Fruit fly (Drosophila melanogaster) whole organism, embryonic: ENCODE results near the gene SdhC.
A peak's percentile ranks its signal among the peaks of the same experiment; 100 is the strongest.

Source experiments
- Ada2b ChIP-seq: fragments of 200-800 bp; sonication (Bioruptor generic); IDR thresholded peaks from 2 replicates; pipeline ENCODE4 v1.3.6; 2022; ENCODE audit warnings: missing biosample characterization, missing genetic modification characterization
- Asciz ChIP-seq: fragments of 200-800 bp; sonication (Bioruptor generic); optimal IDR thresholded peaks from 2 replicates; lab custom pipeline; 2017; ENCODE audit warnings: missing biosample characterization, mild to moderate bottlenecking, missing genetic modification characterization, missing genetic modification reagents
- Atf-2 ChIP-seq: fragments of 200-800 bp; sonication (Bioruptor generic); optimal IDR thresholded peaks from 2 replicates; lab custom pipeline; 2016; ENCODE audit warnings: missing biosample characterization, missing genetic modification characterization
- CG10267 ChIP-seq: fragments of 200-800 bp; sonication (Bioruptor generic); optimal IDR thresholded peaks from 2 replicates; lab custom pipeline; 2018; ENCODE audit warnings: missing biosample characterization, mild to moderate bottlenecking, missing genetic modification characterization, moderate library complexity
- CG11696 ChIP-seq: fragments of 200-800 bp; sonication (Bioruptor generic); IDR thresholded peaks from 2 replicates; pipeline ENCODE4 v1.3.6; 2022; ENCODE audit warnings: missing biosample characterization, missing genetic modification characterization
- CG12236 ChIP-seq: fragments of 200-800 bp; sonication (Bioruptor generic); optimal IDR thresholded peaks from 2 replicates; lab custom pipeline; 2016; ENCODE audit warnings: missing biosample characterization, missing genetic modification characterization
- CG13123 ChIP-seq: fragments of 200-800 bp; sonication (Bioruptor generic); optimal IDR thresholded peaks from 2 replicates; lab custom pipeline; 2016; ENCODE audit warnings: missing biosample characterization, missing genetic modification characterization
- CG13424 ChIP-seq: fragments of 200-800 bp; sonication (Bioruptor generic); optimal IDR thresholded peaks from 2 replicates; lab custom pipeline; 2019; ENCODE audit warnings: missing biosample characterization, mild to moderate bottlenecking, missing genetic modification characterization, moderate library complexity
- CG13894 ChIP-seq: fragments of 200-800 bp; sonication (Bioruptor generic); optimal IDR thresholded peaks from 3 replicates; lab custom pipeline; 2018; ENCODE audit warnings: missing biosample characterization, mild to moderate bottlenecking, missing genetic modification characterization, moderate library complexity
- CG14710 ChIP-seq: fragments of 200-800 bp; sonication (Bioruptor generic); optimal IDR thresholded peaks from 3 replicates; lab custom pipeline; 2019; ENCODE audit warnings: missing biosample characterization, mild to moderate bottlenecking, missing genetic modification characterization, moderate library complexity
- CG15269 ChIP-seq: fragments of 200-800 bp; sonication (Bioruptor generic); optimal IDR thresholded peaks from 2 replicates; lab custom pipeline; 2018; ENCODE audit warnings: missing biosample characterization, mild to moderate bottlenecking, missing genetic modification characterization, moderate library complexity
- CG1602 ChIP-seq: fragments of 200-800 bp; sonication (Bioruptor generic); optimal IDR thresholded peaks from 3 replicates; lab custom pipeline; 2016; ENCODE audit warnings: missing biosample characterization, missing genetic modification characterization
- CG17912 ChIP-seq: fragments of 200-800 bp; sonication (Bioruptor generic); optimal IDR thresholded peaks from 2 replicates; lab custom pipeline; 2018; ENCODE audit warnings: missing biosample characterization, mild to moderate bottlenecking, missing genetic modification characterization
- CG2199 ChIP-seq: fragments of 200-800 bp; sonication (Bioruptor generic); IDR thresholded peaks from 3 replicates; pipeline ENCODE4 v1.3.6; 2022; ENCODE audit warnings: missing biosample characterization, missing genetic modification characterization
- CG3163 ChIP-seq: fragments of 200-800 bp; sonication (Bioruptor generic); optimal IDR thresholded peaks from 3 replicates; lab custom pipeline; 2016; ENCODE audit warnings: missing biosample characterization, missing genetic modification characterization
- CG3995 ChIP-seq: fragments of 200-800 bp; sonication (Bioruptor generic); optimal IDR thresholded peaks from 3 replicates; lab custom pipeline; 2016; ENCODE audit warnings: missing biosample characterization, missing genetic modification characterization
- CG6854 ChIP-seq: fragments of 200-800 bp; sonication (Bioruptor generic); optimal IDR thresholded peaks from 3 replicates; lab custom pipeline; 2017; ENCODE audit warnings: missing biosample characterization, mild to moderate bottlenecking, missing genetic modification characterization
- CG8359 ChIP-seq: fragments of 200-800 bp; sonication (Bioruptor generic); optimal IDR thresholded peaks from 2 replicates; lab custom pipeline; 2017; ENCODE audit warnings: missing biosample characterization, mild to moderate bottlenecking, missing genetic modification characterization, borderline replicate concordance
- CG8924 ChIP-seq: fragments of 200-800 bp; optimal IDR thresholded peaks from 3 replicates; lab custom pipeline; 2019; ENCODE audit warnings: missing biosample characterization, mild to moderate bottlenecking, missing genetic modification characterization, moderate library complexity
- CG8944 ChIP-seq: fragments of 200-800 bp; sonication (Bioruptor generic); optimal IDR thresholded peaks from 3 replicates; lab custom pipeline; 2016; ENCODE audit warnings: missing biosample characterization, missing genetic modification characterization
- CG9932 ChIP-seq: fragments of 200-800 bp; sonication (Bioruptor generic); IDR thresholded peaks from 2 replicates; pipeline ENCODE4 v1.3.6; 2022; ENCODE audit warnings: missing biosample characterization, missing genetic modification characterization
- Camta ChIP-seq: fragments of 200-800 bp; sonication (Bioruptor generic); optimal IDR thresholded peaks from 2 replicates; lab custom pipeline; 2016; ENCODE audit warnings: missing biosample characterization, missing genetic modification characterization
- CrebB ChIP-seq: fragments of 200-800 bp; sonication (Bioruptor generic); optimal IDR thresholded peaks from 3 replicates; lab custom pipeline; 2018; ENCODE audit warnings: missing biosample characterization, mild to moderate bottlenecking, missing genetic modification characterization
- Dfd ChIP-seq, 2 experiments: fragments of >200 bp; optimal IDR thresholded peaks; 2 replicates each; lab custom pipeline; 2017; ENCODE audit warnings: missing biosample characterization in 2 of 2, missing genetic modification characterization in 2 of 2
- Dip2 ChIP-seq: fragments of 200-800 bp; sonication (Bioruptor generic); IDR thresholded peaks from 2 replicates; pipeline ENCODE4 v1.3.6; 2022; ENCODE audit warnings: missing biosample characterization, missing genetic modification characterization
- E2f2 ChIP-seq: fragments of 200-800 bp; sonication (Bioruptor generic); IDR thresholded peaks from 2 replicates; pipeline ENCODE4 v1.3.6; 2022; ENCODE audit warnings: missing biosample characterization, missing genetic modification characterization
- Eip74EF ChIP-seq, 2 experiments: fragments of 200-800 bp in 1 of 2; fragments of >200 bp in 1 of 2; sonication (Bioruptor generic) in 1 of 2; optimal IDR thresholded peaks; 2 replicates each; lab custom pipeline; 2017 to 2019; ENCODE audit warnings: missing biosample characterization in 2 of 2, missing genetic modification characterization in 2 of 2, mild to moderate bottlenecking in 1 of 2, moderate library complexity in 1 of 2
- Elba2 ChIP-seq: fragments of 200-800 bp; sonication (Bioruptor generic); optimal IDR thresholded peaks from 3 replicates; lab custom pipeline; 2016; ENCODE audit warnings: missing biosample characterization, missing genetic modification characterization
- Lim3 ChIP-seq: fragments of 200-800 bp; sonication (Bioruptor generic); IDR thresholded peaks from 2 replicates; pipeline ENCODE4 v1.3.6; 2022; ENCODE audit warnings: missing biosample characterization, missing genetic modification characterization
- Meics ChIP-seq: fragments of 200-800 bp; sonication (Bioruptor generic); optimal IDR thresholded peaks from 2 replicates; lab custom pipeline; 2017; ENCODE audit warnings: missing biosample characterization, mild to moderate bottlenecking, missing genetic modification characterization
- Mrtf ChIP-seq: fragments of 200-800 bp; sonication (Bioruptor generic); IDR thresholded peaks from 3 replicates; pipeline ENCODE4 v1.3.6; 2022; ENCODE audit warnings: missing biosample characterization, missing genetic modification characterization
- Myb ChIP-seq: fragments of 200-800 bp; sonication (Bioruptor generic); optimal IDR thresholded peaks from 2 replicates; lab custom pipeline; 2016; ENCODE audit warnings: missing biosample characterization, missing genetic modification characterization
- Nf-YC ChIP-seq: fragments of 200-800 bp; optimal IDR thresholded peaks from 3 replicates; lab custom pipeline; 2019; ENCODE audit warnings: missing biosample characterization, mild to moderate bottlenecking, missing genetic modification characterization, moderate library complexity
- Oaz ChIP-seq: fragments of 200-800 bp; sonication (Bioruptor generic); IDR thresholded peaks from 2 replicates; pipeline ENCODE4 v1.3.6; 2022; ENCODE audit warnings: missing biosample characterization, missing genetic modification characterization
- aop ChIP-seq: fragments of 200-800 bp; sonication (Bioruptor generic); IDR thresholded peaks from 2 replicates; pipeline ENCODE4 v1.3.6; 2022; ENCODE audit warnings: missing biosample characterization, missing genetic modification characterization
- crc ChIP-seq: fragments of 200-800 bp; sonication (Bioruptor generic); optimal IDR thresholded peaks from 2 replicates; lab custom pipeline; 2016; ENCODE audit warnings: missing biosample characterization, missing genetic modification characterization
- fd96Cb ChIP-seq: fragments of 200-800 bp; sonication (Bioruptor generic); optimal IDR thresholded peaks from 2 replicates; lab custom pipeline; 2018; ENCODE audit warnings: missing biosample characterization, mild to moderate bottlenecking, missing genetic modification characterization, moderate library complexity
- gcm ChIP-seq: fragments of 200-800 bp; sonication (Bioruptor generic); optimal IDR thresholded peaks from 2 replicates; lab custom pipeline; 2019; ENCODE audit warnings: missing biosample characterization, mild to moderate bottlenecking, missing genetic modification characterization, moderate library complexity
- gsb ChIP-seq: fragments of 200-800 bp; sonication (Bioruptor generic); IDR thresholded peaks from 2 replicates; pipeline ENCODE4 v1.3.6; 2022; ENCODE audit warnings: missing biosample characterization, missing genetic modification characterization
- jigr1 ChIP-seq: fragments of 200-800 bp; sonication (Bioruptor generic); IDR thresholded peaks from 3 replicates; pipeline ENCODE4 v1.3.6; 2022; ENCODE audit warnings: missing biosample characterization, missing genetic modification characterization
- jumu ChIP-seq: fragments of 200-800 bp; sonication (Bioruptor generic); optimal IDR thresholded peaks from 3 replicates; lab custom pipeline; 2016; ENCODE audit warnings: missing biosample characterization, missing genetic modification characterization
- kay ChIP-seq: fragments of 200-800 bp; sonication (Bioruptor generic); optimal IDR thresholded peaks from 2 replicates; lab custom pipeline; 2016; ENCODE audit warnings: missing biosample characterization, missing genetic modification characterization
- ken ChIP-seq: fragments of 200-800 bp; sonication (Bioruptor generic); IDR thresholded peaks from 3 replicates; pipeline ENCODE4 v1.3.6; 2022; ENCODE audit warnings: missing biosample characterization, missing genetic modification characterization
- knrl ChIP-seq: fragments of 200-800 bp; sonication (Bioruptor generic); IDR thresholded peaks from 3 replicates; pipeline ENCODE4 v1.3.6; 2022; ENCODE audit warnings: missing biosample characterization, missing genetic modification characterization; ENCODE audit not compliant: partially characterized antibody
- lmd ChIP-seq: fragments of 200-800 bp; sonication (Bioruptor generic); IDR thresholded peaks from 2 replicates; pipeline ENCODE4 v1.3.6; 2022; ENCODE audit warnings: missing biosample characterization, missing genetic modification characterization
- mirr ChIP-seq: fragments of 200-800 bp; sonication (Bioruptor generic); optimal IDR thresholded peaks from 3 replicates; lab custom pipeline; 2018; ENCODE audit warnings: missing biosample characterization, mild to moderate bottlenecking, missing genetic modification characterization
- oc ChIP-seq: fragments of 200-800 bp; sonication (Bioruptor generic); optimal IDR thresholded peaks from 2 replicates; lab custom pipeline; 2018; ENCODE audit warnings: missing biosample characterization, mild to moderate bottlenecking, missing genetic modification characterization, moderate library complexity
- onecut ChIP-seq: fragments of 200-800 bp; sonication (Bioruptor generic); IDR thresholded peaks from 2 replicates; pipeline ENCODE4 v1.3.6; 2022; ENCODE audit warnings: missing biosample characterization, missing genetic modification characterization
- salm ChIP-seq: fragments of 200-800 bp; sonication (Bioruptor generic); optimal IDR thresholded peaks from 2 replicates; lab custom pipeline; 2018; ENCODE audit warnings: missing biosample characterization, mild to moderate bottlenecking, missing genetic modification characterization
- sr ChIP-seq: fragments of 200-800 bp; sonication (Bioruptor generic); IDR thresholded peaks from 3 replicates; pipeline ENCODE4 v1.3.6; 2022; ENCODE audit warnings: missing biosample characterization, missing genetic modification characterization
- tgo ChIP-seq: fragments of 200-800 bp; sonication (Bioruptor generic); IDR thresholded peaks from 3 replicates; pipeline ENCODE4 v1.3.6; 2022; ENCODE audit warnings: missing biosample characterization, missing genetic modification characterization

The SdhC gene

dm6 chr3R:11243951-11244660, 34.5 kb upstream of the SdhC start, which contains the start of the genes CG17734 and CG5214 (continued):
- TF ChIP-seq jigr1 (GFP tag; lab: Robert Waterston, UW) (no peak), CG3995 (GFP tag; lab: Kevin White, UChicago) (peak; percentile 24), knrl (GFP tag; lab: Robert Waterston, UW) (no peak; the same call in none of the 3 replicates), salm (tag; lab: Kevin White, UChicago) (no peak), kay (GFP tag; lab: Kevin White, UChicago) (peak; percentile 21), gcm (no peak), CG2199 (no peak), onecut (GFP tag; lab: Robert Waterston, UW) (0 out of 2 replicates have a peak, but pooled peaks have one; percentile 13), CG3163 (GFP tag; lab: Kevin White, UChicago) (no peak), CG9932 (GFP tag; lab: Robert Waterston, UW) (no peak), Meics (GFP tag; lab: Kevin White, UChicago) (no peak), gsb (GFP tag; lab: Robert Waterston, UW) (no peak), CG14710 (tag; lab: Kevin White, UChicago) (no peak), CrebB (tag; lab: Kevin White, UChicago) (no peak), CG8359 (no peak), oc (tag; lab: Kevin White, UChicago) (no peak), aop (GFP tag; lab: Robert Waterston, UW) (no peak), lmd (GFP tag; lab: Robert Waterston, UW) (no peak), CG8944 (GFP tag; lab: Kevin White, UChicago) (no peak), crc (GFP tag; lab: Kevin White, UChicago) (no peak), CG17912 (GFP tag; lab: Kevin White, UChicago) (no peak), fd96Cb (tag; lab: Kevin White, UChicago) (no peak), CG15269 (tag; lab: Kevin White, UChicago) (no peak), Eip74EF (GFP tag; optimal IDR thresholded peaks at IDR 0.05; lab: Kevin White, UChicago) (no peak), Oaz (GFP tag; lab: Robert Waterston, UW) (no peak), CG13894 (tag; lab: Kevin White, UChicago) (no peak), Ada2b (GFP tag; lab: Robert Waterston, UW) (no peak), CG12236 (no peak), Myb (GFP tag; lab: Kevin White, UChicago) (peak; percentile 54), CG13123 (GFP tag; lab: Kevin White, UChicago) (peak; percentile 13), sr (GFP tag; lab: Robert Waterston, UW) (no peak), CG11696 (no peak), CG8924 (tag; lab: Kevin White, UChicago) (no peak), Atf-2 (GFP tag; lab: Kevin White, UChicago) (no peak), CG13424 (tag; lab: Kevin White, UChicago) (peak; percentile 28), Nf-YC (tag; lab: Kevin White, UChicago) (peak; percentile 42), Lim3 (GFP tag; lab: Robert Waterston, UW) (no peak), ken (GFP tag; lab: Robert Waterston, UW) (no peak), E2f2 (GFP tag; lab: Robert Waterston, UW) (no peak), tgo (GFP tag; lab: Robert Waterston, UW) (no peak), Camta (GFP tag; lab: Kevin White, UChicago) (peak; percentile 7), mirr (GFP tag; lab: Kevin White, UChicago) (no peak), jumu (no peak), Mrtf (no peak), Elba2 (GFP tag; lab: Kevin White, UChicago) (no peak), Dip2 (GFP tag; lab: Robert Waterston, UW) (no peak), CG10267 (tag; lab: Kevin White, UChicago) (peak; percentile 32), Dfd (GFP tag; optimal IDR thresholded peaks at IDR 0.05; lab: Kevin White, UChicago) (no peak), CG6854 (GFP tag; lab: Kevin White, UChicago) (no peak), Asciz (GFP tag; lab: Kevin White, UChicago) (no peak), CG1602 (GFP tag; lab: Kevin White, UChicago) (no peak)
